Worm (Caenorhabditis elegans): ENCODE measurements around the gene prx-3.

ce11 chrX:6103297-6103696 is 9.4 kb downstream of the prx-3 start, which contains the start of gene C15H9.11:
- no peak for TF ChIP-seq dao-5 (tag; optimal IDR thresholded peaks at IDR 0.05)
- TF ChIP-seq him-1 (tag; optimal IDR thresholded peaks at IDR 0.05) = no peak
- no peak for TF ChIP-seq W03F9.2 (tag; optimal IDR thresholded peaks at IDR 0.05)

Measured in whole organism, L4/young adult.